Worm (Caenorhabditis elegans) whole organism, midembryonic: ENCODE results near the gene T01H3.5.

Experiments used
- flt-1 ChIP-seq: fragments of 200-800 bp; sonication (Bioruptor generic); IDR thresholded peaks from 2 replicates; pipeline ENCODE4 v1.3.6; 2022; ENCODE audit warnings: missing genetic modification characterization, missing compliant biosample characterization
- klf-2 ChIP-seq: fragments of 200-800 bp; sonication (Bioruptor generic); conservative IDR thresholded peaks from 2 replicates; pipeline ENCODE4 v1.3.6; 2022; ENCODE audit warnings: missing genetic modification reagents, missing genetic modification characterization, missing compliant biosample characterization
- med-1 ChIP-seq: sonication (generic microtip); optimal IDR thresholded peaks from 2 replicates; lab custom pipeline; 2017; ENCODE audit warnings: missing genetic modification characterization, mild to moderate bottlenecking, missing compliant biosample characterization, antibody characterized with exemption, missing genetic modification reagents; ENCODE audit not compliant: insufficient read depth

ce11 chrII:7870632-7871031, 8.8 kb upstream of the T01H3.5 start:
- TF ChIP-seq med-1 (GFP tag; lab: Kevin White, UChicago): no peak
- TF ChIP-seq klf-2: no peak
- TF ChIP-seq flt-1 (GFP tag; lab: Robert Waterston, UW): 0 out of 2 replicates have a peak, but pooled peaks have one; percentile 20
